Fruit fly (Drosophila melanogaster) whole organism, embryonic: ENCODE results near the gene CG9254.
A peak's percentile ranks its signal among the peaks of the same experiment; 100 is the strongest.

Experiments
- Asciz ChIP-seq: fragments of 200-800 bp; sonication (Bioruptor generic); optimal IDR thresholded peaks from 2 replicates; lab custom pipeline; 2017; ENCODE audit warnings: missing biosample characterization, mild to moderate bottlenecking, missing genetic modification characterization, missing genetic modification reagents
- Atf-2 ChIP-seq: fragments of 200-800 bp; sonication (Bioruptor generic); optimal IDR thresholded peaks from 2 replicates; lab custom pipeline; 2016; ENCODE audit warnings: missing biosample characterization, missing genetic modification characterization
- C15 ChIP-seq: fragments of 200-800 bp; sonication (Bioruptor generic); IDR thresholded peaks from 3 replicates; pipeline ENCODE4 v1.3.6; 2022; ENCODE audit warnings: missing biosample characterization, missing genetic modification characterization
- CG10209 ChIP-seq: fragments of 200-800 bp; sonication (Bioruptor generic); optimal IDR thresholded peaks from 3 replicates; lab custom pipeline; 2017; ENCODE audit warnings: missing biosample characterization, mild to moderate bottlenecking, missing genetic modification characterization, missing genetic modification reagents
- CG10431 ChIP-seq: fragments of 200-800 bp; sonication (Bioruptor generic); optimal IDR thresholded peaks from 3 replicates; lab custom pipeline; 2018; ENCODE audit warnings: missing biosample characterization, mild to moderate bottlenecking, missing genetic modification characterization
- CG11456 ChIP-seq: fragments of 200-800 bp; sonication (Bioruptor generic); IDR thresholded peaks from 3 replicates; pipeline ENCODE4 v1.3.6; 2022; ENCODE audit warnings: missing biosample characterization, missing genetic modification characterization
- CG12071 ChIP-seq: fragments of 200-800 bp; sonication (Bioruptor generic); optimal IDR thresholded peaks from 3 replicates; lab custom pipeline; 2018; ENCODE audit warnings: missing biosample characterization, mild to moderate bottlenecking, missing genetic modification characterization
- CG12155 ChIP-seq: fragments of 200-800 bp; sonication (Bioruptor generic); optimal IDR thresholded peaks from 3 replicates; lab custom pipeline; 2016; ENCODE audit warnings: missing biosample characterization, missing genetic modification characterization
- CG13287 ChIP-seq: fragments of 200-800 bp; sonication (Bioruptor generic); IDR thresholded peaks from 2 replicates; pipeline ENCODE4 v1.3.6; 2022; ENCODE audit warnings: missing biosample characterization, missing genetic modification characterization; ENCODE audit not compliant: partially characterized antibody
- CG14667 ChIP-seq: fragments of 200-800 bp; sonication (Bioruptor generic); IDR thresholded peaks from 2 replicates; pipeline ENCODE4 v1.3.6; 2022; ENCODE audit warnings: missing biosample characterization, missing genetic modification characterization
- CG15479 ChIP-seq: fragments of 200-800 bp; sonication (Bioruptor generic); optimal IDR thresholded peaks from 3 replicates; lab custom pipeline; 2019; ENCODE audit warnings: missing biosample characterization, mild to moderate bottlenecking, missing genetic modification characterization, moderate library complexity
- CG17186 ChIP-seq: fragments of 200-800 bp; sonication (Bioruptor generic); optimal IDR thresholded peaks from 3 replicates; lab custom pipeline; 2017; ENCODE audit warnings: missing biosample characterization, missing genetic modification reagents, missing genetic modification characterization
- CG17328 ChIP-seq: fragments of 200-800 bp; sonication (Bioruptor generic); IDR thresholded peaks from 2 replicates; pipeline ENCODE4 v1.3.6; 2022; ENCODE audit warnings: missing biosample characterization, missing genetic modification characterization
- CG2116 ChIP-seq: fragments of 200-800 bp; sonication (Bioruptor generic); optimal IDR thresholded peaks from 3 replicates; lab custom pipeline; 2018; ENCODE audit warnings: missing biosample characterization, mild to moderate bottlenecking, missing genetic modification characterization
- CG2678 ChIP-seq: fragments of 200-800 bp; sonication (Bioruptor generic); optimal IDR thresholded peaks from 3 replicates; lab custom pipeline; 2019; ENCODE audit warnings: missing biosample characterization, mild to moderate bottlenecking, missing genetic modification characterization, moderate library complexity
- CG3065 ChIP-seq: fragments of 200-800 bp; sonication (Bioruptor generic); optimal IDR thresholded peaks from 2 replicates; lab custom pipeline; 2016; ENCODE audit warnings: missing biosample characterization, missing genetic modification characterization
- CG34422 ChIP-seq: fragments of 200-800 bp; sonication (Bioruptor generic); IDR thresholded peaks from 3 replicates; pipeline ENCODE4 v1.3.6; 2022; ENCODE audit warnings: missing biosample characterization, missing genetic modification characterization
- CG3726 ChIP-seq: fragments of 200-800 bp; sonication (Bioruptor generic); IDR thresholded peaks from 3 replicates; pipeline ENCODE4, ENCODE4 v1.3.6; 2022; ENCODE audit warnings: missing biosample characterization, missing genetic modification characterization
- CG4282 ChIP-seq: fragments of 200-800 bp; sonication (Bioruptor generic); optimal IDR thresholded peaks from 2 replicates; lab custom pipeline; 2016; ENCODE audit warnings: missing biosample characterization, missing genetic modification characterization
- CG7271 ChIP-seq: fragments of 200-800 bp; sonication (Bioruptor generic); optimal IDR thresholded peaks from 2 replicates; lab custom pipeline; 2018; ENCODE audit warnings: missing biosample characterization, mild to moderate bottlenecking, missing genetic modification characterization, moderate library complexity
- CG9215 ChIP-seq: fragments of 200-800 bp; sonication (Bioruptor generic); IDR thresholded peaks from 2 replicates; pipeline ENCODE4 v1.3.6; 2022; ENCODE audit warnings: missing biosample characterization, missing genetic modification characterization
- Dfd ChIP-seq, 2 experiments: fragments of >200 bp; optimal IDR thresholded peaks; 2 replicates each; lab custom pipeline; 2017; ENCODE audit warnings: missing biosample characterization in 2 of 2, missing genetic modification characterization in 2 of 2
- Dip2 ChIP-seq: fragments of 200-800 bp; sonication (Bioruptor generic); IDR thresholded peaks from 2 replicates; pipeline ENCODE4 v1.3.6; 2022; ENCODE audit warnings: missing biosample characterization, missing genetic modification characterization
- Dref ChIP-seq: fragments of 200-800 bp; sonication (Bioruptor generic); IDR thresholded peaks from 2 replicates; pipeline ENCODE4 v1.3.6; 2022; ENCODE audit warnings: missing biosample characterization, missing genetic modification characterization
- E2f2 ChIP-seq: fragments of 200-800 bp; sonication (Bioruptor generic); IDR thresholded peaks from 2 replicates; pipeline ENCODE4 v1.3.6; 2022; ENCODE audit warnings: missing biosample characterization, missing genetic modification characterization
- ERR ChIP-seq: fragments of 200-800 bp; sonication (Bioruptor generic); optimal IDR thresholded peaks from 2 replicates; lab custom pipeline; 2016; ENCODE audit warnings: missing biosample characterization, missing genetic modification characterization
- HHEX ChIP-seq: fragments of 200-800 bp; sonication (Bioruptor generic); optimal IDR thresholded peaks from 3 replicates; lab custom pipeline; 2017; ENCODE audit warnings: missing biosample characterization, mild to moderate bottlenecking, missing genetic modification characterization, missing genetic modification reagents
- MTF-1 ChIP-seq: fragments of 200-800 bp; sonication (Bioruptor generic); optimal IDR thresholded peaks from 2 replicates; lab custom pipeline; 2018; ENCODE audit warnings: missing biosample characterization, mild to moderate bottlenecking, missing genetic modification characterization, borderline replicate concordance
- Mad ChIP-seq: fragments of 200-800 bp; sonication (Bioruptor generic); optimal IDR thresholded peaks from 2 replicates; lab custom pipeline; 2016; ENCODE audit warnings: missing biosample characterization, missing genetic modification characterization
- Med ChIP-seq: fragments of 200-800 bp; sonication (Bioruptor generic); peaks from one replicate; lab custom pipeline; 2016; ENCODE audit warnings: missing biosample characterization, missing genetic modification characterization, mild to moderate bottlenecking, inconsistent platforms, moderate library complexity
- Mes4 ChIP-seq: fragments of 200-800 bp; sonication (Bioruptor generic); optimal IDR thresholded peaks from 2 replicates; lab custom pipeline; 2016; ENCODE audit warnings: missing biosample characterization, missing genetic modification characterization
- Mrtf ChIP-seq: fragments of 200-800 bp; sonication (Bioruptor generic); IDR thresholded peaks from 3 replicates; pipeline ENCODE4 v1.3.6; 2022; ENCODE audit warnings: missing biosample characterization, missing genetic modification characterization
- Ptx1 ChIP-seq: fragments of 200-800 bp; sonication (Bioruptor generic); IDR thresholded peaks from 2 replicates; pipeline ENCODE4 v1.3.6; 2022; ENCODE audit warnings: missing biosample characterization, missing genetic modification characterization
- abd-A ChIP-seq: fragments of 200-800 bp; sonication (Bioruptor generic); optimal IDR thresholded peaks from 3 replicates; lab custom pipeline; 2019; ENCODE audit warnings: missing biosample characterization, mild to moderate bottlenecking, missing genetic modification characterization, moderate library complexity
- dm ChIP-seq: fragments of 200-800 bp; sonication (Bioruptor generic); optimal IDR thresholded peaks from 3 replicates; lab custom pipeline; 2016; ENCODE audit warnings: missing biosample characterization, missing genetic modification characterization
- gce ChIP-seq: fragments of 200-800 bp; sonication (Bioruptor generic); IDR thresholded peaks from 3 replicates; pipeline ENCODE4 v1.3.6; 2022; ENCODE audit warnings: missing biosample characterization, missing genetic modification characterization
- ken ChIP-seq: fragments of 200-800 bp; sonication (Bioruptor generic); IDR thresholded peaks from 3 replicates; pipeline ENCODE4 v1.3.6; 2022; ENCODE audit warnings: missing biosample characterization, missing genetic modification characterization
- kni ChIP-seq: fragments of 200-800 bp; sonication (Bioruptor generic); optimal IDR thresholded peaks from 3 replicates; lab custom pipeline; 2017; ENCODE audit warnings: mild to moderate bottlenecking, missing biosample characterization, missing genetic modification reagents, missing genetic modification characterization
- maf-S ChIP-seq: fragments of 200-800 bp; sonication (Bioruptor generic); optimal IDR thresholded peaks from 2 replicates; lab custom pipeline; 2016; ENCODE audit warnings: missing biosample characterization, missing genetic modification characterization
- odd ChIP-seq: fragments of 200-800 bp; sonication (Bioruptor generic); optimal IDR thresholded peaks from 2 replicates; lab custom pipeline; 2017; ENCODE audit warnings: missing biosample characterization, mild to moderate bottlenecking, missing genetic modification characterization
- org-1 ChIP-seq: fragments of 200-800 bp; sonication (Bioruptor generic); optimal IDR thresholded peaks from 2 replicates; lab custom pipeline; 2017; ENCODE audit warnings: missing biosample characterization, missing genetic modification characterization
- peb ChIP-seq: fragments of 200-800 bp; sonication (Bioruptor generic); IDR thresholded peaks from 2 replicates; pipeline ENCODE4 v1.3.6; 2022; ENCODE audit warnings: missing biosample characterization, missing genetic modification characterization
- pfk ChIP-seq: fragments of 200-800 bp; sonication (Bioruptor generic); optimal IDR thresholded peaks from 2 replicates; lab custom pipeline; 2018; ENCODE audit warnings: missing biosample characterization, mild to moderate bottlenecking, missing genetic modification characterization, moderate library complexity
- phol ChIP-seq: fragments of 200-800 bp; sonication (Bioruptor generic); optimal IDR thresholded peaks from 3 replicates; lab custom pipeline; 2018; ENCODE audit warnings: missing biosample characterization, mild to moderate bottlenecking, missing genetic modification characterization, moderate library complexity
- pzg ChIP-seq: fragments of 200-800 bp; sonication (Bioruptor generic); optimal IDR thresholded peaks from 3 replicates; lab custom pipeline; 2018; ENCODE audit warnings: missing biosample characterization, mild to moderate bottlenecking, missing genetic modification characterization, moderate library complexity
- sc ChIP-seq, 3 experiments: fragments of >200 bp in 2 of 3; fragments of 200-800 bp in 1 of 3; sonication (Bioruptor generic) in 1 of 3; optimal IDR thresholded peaks; 2 replicates in 2 of 3; 3 replicates in 1 of 3; lab custom pipeline; 2017; ENCODE audit warnings: mild to moderate bottlenecking in 1 of 3, missing biosample characterization in 1 of 3, missing genetic modification characterization in 1 of 3, missing genetic modification reagents in 1 of 3
- sd ChIP-seq: fragments of 200-800 bp; sonication (Bioruptor generic); optimal IDR thresholded peaks from 3 replicates; lab custom pipeline; 2018; ENCODE audit warnings: missing biosample characterization, mild to moderate bottlenecking, missing genetic modification characterization, moderate library complexity
- tap ChIP-seq: fragments of 200-800 bp; optimal IDR thresholded peaks from 3 replicates; lab custom pipeline; 2019; ENCODE audit warnings: missing biosample characterization, mild to moderate bottlenecking, missing genetic modification characterization, moderate library complexity
- tgo ChIP-seq: fragments of 200-800 bp; sonication (Bioruptor generic); IDR thresholded peaks from 3 replicates; pipeline ENCODE4 v1.3.6; 2022; ENCODE audit warnings: missing biosample characterization, missing genetic modification characterization
- unc-4 ChIP-seq: fragments of 200-800 bp; sonication (Bioruptor generic); IDR thresholded peaks from 2 replicates; pipeline ENCODE4 v1.3.6; 2022; ENCODE audit warnings: missing biosample characterization, missing genetic modification characterization; ENCODE audit not compliant: partially characterized antibody
- wor ChIP-seq: fragments of 200-800 bp; sonication (Bioruptor generic); IDR thresholded peaks from 2 replicates; pipeline ENCODE4 v1.3.6; 2022; ENCODE audit warnings: missing biosample characterization, missing genetic modification characterization

CG9254 gene

DNA sequence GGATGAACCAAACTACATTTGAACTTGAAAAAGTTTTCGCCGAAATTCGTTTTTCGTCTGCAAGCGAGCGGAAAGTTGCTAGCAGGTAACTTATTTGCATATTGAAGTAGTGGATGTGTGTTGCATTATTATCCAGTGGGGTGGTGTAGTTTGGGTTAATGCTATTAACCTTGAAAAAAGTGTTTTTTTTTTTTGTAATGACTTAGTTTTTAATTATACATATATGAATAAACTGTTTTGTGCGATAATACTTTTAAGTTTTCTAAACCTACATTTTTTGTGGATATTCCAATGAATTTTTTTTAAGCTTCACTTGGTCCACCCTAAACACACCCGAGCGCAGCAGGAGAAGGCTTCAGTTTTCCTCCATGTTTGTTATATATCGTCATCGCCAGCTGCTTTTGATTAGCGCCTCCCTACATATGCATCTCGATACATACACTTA lies 26.0 kb downstream of the CG9254 start (continued):
- no peak for TF ChIP-seq abd-A
- TF ChIP-seq HHEX = peak; percentile 13
- no peak for TF ChIP-seq CG15479
- peak; percentile 29; the same call in 1 of the 2 replicates for TF ChIP-seq peb (GFP tag; lab: Robert Waterston, UW)
- TF ChIP-seq Med = no peak
- peak; percentile 39 for TF ChIP-seq Asciz (GFP tag; lab: Kevin White, UChicago)
- TF ChIP-seq CG7271 (tag; lab: Kevin White, UChicago) = no peak
- no peak for TF ChIP-seq CG2116
- TF ChIP-seq CG12071 (GFP tag; lab: Kevin White, UChicago) = no peak
- no peak for TF ChIP-seq Dref
- TF ChIP-seq CG12155 (GFP tag; lab: Kevin White, UChicago) = no peak
- no peak for TF ChIP-seq unc-4
- TF ChIP-seq ken (GFP tag; lab: Robert Waterston, UW) = no peak
- no peak for TF ChIP-seq Mrtf
- no peak for TF ChIP-seq CG34422
- no peak for TF ChIP-seq Dfd (GFP tag; optimal IDR thresholded peaks at IDR 0.05; lab: Kevin White, UChicago)
- TF ChIP-seq maf-S (GFP tag; lab: Kevin White, UChicago) = no peak
- TF ChIP-seq kni (GFP tag; lab: Kevin White, UChicago) = no peak
- no peak for TF ChIP-seq CG9215 (GFP tag; lab: Robert Waterston, UW)
- no peak for TF ChIP-seq CG13287 (GFP tag; lab: Robert Waterston, UW)
- TF ChIP-seq ERR (GFP tag; lab: Kevin White, UChicago) = no peak
- no peak for TF ChIP-seq tgo
- TF ChIP-seq CG11456 (GFP tag; lab: Robert Waterston, UW) = no peak
- TF ChIP-seq Ptx1 (GFP tag; lab: Robert Waterston, UW) = 0 out of 2 replicates have a peak, but pooled peaks have one; percentile 7
- TF ChIP-seq Mes4 (GFP tag; lab: Kevin White, UChicago) = no peak
- no peak for TF ChIP-seq MTF-1
- no peak for TF ChIP-seq pfk (GFP tag; lab: Kevin White, UChicago)
- peak; percentile 67 for TF ChIP-seq CG2678
- peak; percentile 72 for TF ChIP-seq phol (tag; lab: Kevin White, UChicago)
- TF ChIP-seq gce (GFP tag; lab: Robert Waterston, UW) = no peak
- no peak for TF ChIP-seq sd (tag; lab: Kevin White, UChicago)
- no peak for TF ChIP-seq Atf-2 (GFP tag; lab: Kevin White, UChicago)
- TF ChIP-seq odd = peak; percentile 4
- no peak for TF ChIP-seq CG3726
- TF ChIP-seq E2f2 = 0 out of 2 replicates have a peak, but pooled peaks have one; percentile 14
- no peak for TF ChIP-seq sc (optimal IDR thresholded peaks at IDR 0.05; lab: Kevin White, UChicago)
- TF ChIP-seq sc (GFP tag; optimal IDR thresholded peaks at IDR 0.05; lab: Kevin White, UChicago) = peak; percentile 5
- no peak for TF ChIP-seq CG17186 (GFP tag; lab: Kevin White, UChicago)
- peak; percentile 43 for TF ChIP-seq CG10209 (GFP tag; lab: Kevin White, UChicago)
- TF ChIP-seq CG3065 (GFP tag; lab: Kevin White, UChicago) = no peak
- no peak for TF ChIP-seq pzg (GFP tag; lab: Kevin White, UChicago)
- TF ChIP-seq CG17328 = no peak
- no peak for TF ChIP-seq Mad (GFP tag; lab: Kevin White, UChicago)
- no peak for TF ChIP-seq org-1 (GFP tag; lab: Kevin White, UChicago)
- no peak for TF ChIP-seq CG4282
- TF ChIP-seq dm (GFP tag; lab: Kevin White, UChicago) = no peak
- no peak for TF ChIP-seq CG10431
- TF ChIP-seq C15 (GFP tag; lab: Robert Waterston, UW) = no peak
- TF ChIP-seq wor (GFP tag; lab: Robert Waterston, UW) = no peak
- no peak for TF ChIP-seq tap
- no peak for TF ChIP-seq CG14667
- TF ChIP-seq Dip2 (GFP tag; lab: Robert Waterston, UW) = no peak
